Worm (Caenorhabditis elegans) whole organism, midembryonic: ENCODE data around the gene M88.3.

Experiments used
- T22C8.4 ChIP-seq: fragments of 200-800 bp; sonication (Bioruptor generic); IDR thresholded peaks from 2 replicates; pipeline ENCODE4 v1.3.6; 2022; ENCODE audit warnings: missing genetic modification characterization, missing compliant biosample characterization
- cog-1 ChIP-seq: sonication (generic microtip); optimal IDR thresholded peaks from 2 replicates; lab custom pipeline; 2016; ENCODE audit warnings: missing genetic modification characterization, missing compliant biosample characterization
- flt-1 ChIP-seq: fragments of 200-800 bp; sonication (Bioruptor generic); IDR thresholded peaks from 2 replicates; pipeline ENCODE4 v1.3.6; 2022; ENCODE audit warnings: missing genetic modification characterization, missing compliant biosample characterization
- klf-2 ChIP-seq: fragments of 200-800 bp; sonication (Bioruptor generic); conservative IDR thresholded peaks from 2 replicates; pipeline ENCODE4 v1.3.6; 2022; ENCODE audit warnings: missing genetic modification reagents, missing genetic modification characterization, missing compliant biosample characterization
- med-1 ChIP-seq: sonication (generic microtip); optimal IDR thresholded peaks from 2 replicates; lab custom pipeline; 2017; ENCODE audit warnings: missing genetic modification characterization, mild to moderate bottlenecking, missing compliant biosample characterization, antibody characterized with exemption, missing genetic modification reagents; ENCODE audit not compliant: insufficient read depth
- ref-1 ChIP-seq: fragments of 200-800 bp; sonication (Bioruptor generic); conservative IDR thresholded peaks from 2 replicates; pipeline ENCODE4 v1.3.6; 2022; ENCODE audit warnings: missing genetic modification reagents, missing genetic modification characterization, missing compliant biosample characterization
- tab-1 ChIP-seq: fragments of 200-800 bp; sonication (Bioruptor generic); IDR thresholded peaks from 2 replicates; pipeline ENCODE4 v1.3.6; 2022; ENCODE audit warnings: missing genetic modification characterization, missing compliant biosample characterization
- ztf-23 ChIP-seq: fragments of 200-800 bp; sonication (Bioruptor generic); IDR thresholded peaks from 2 replicates; pipeline ENCODE4 v1.3.6; 2022; ENCODE audit warnings: missing genetic modification reagents, missing genetic modification characterization, missing compliant biosample characterization

- TF ChIP-seq tab-1 (GFP tag; lab: Robert Waterston, UW) (no peak; the same call in 1 of the 2 replicates), klf-2 (GFP tag; lab: Robert Waterston, UW) (no peak), med-1 (GFP tag; lab: Kevin White, UChicago) (peak; percentile 70), ztf-23 (GFP tag; lab: Robert Waterston, UW) (no peak), cog-1 (tag; lab: Kevin White, UChicago) (peak; percentile 8), T22C8.4 (GFP tag; lab: Robert Waterston, UW) (no peak), flt-1 (GFP tag; lab: Robert Waterston, UW) (peak; percentile 62; the same call in 1 of the 2 replicates), ref-1 (no peak)
Measured at ce11 chrIII:4542362-4542931, 2.4 kb downstream of the M88.3 start, which contains the start of the genes mrps-34 and cisd-3.1.
